Worm (Caenorhabditis elegans) whole organism, L4/young adult: Measurements from ENCODE around the gene srxa-4.

ENCODE experiments used
- dao-5 ChIP-seq: sonication (generic microtip); optimal IDR thresholded peaks from 2 replicates; lab custom pipeline; 2016; ENCODE audit warnings: missing genotype, missing genetic modification characterization, moderate library complexity, missing compliant biosample characterization
- him-1 ChIP-seq: sonication (generic microtip); optimal IDR thresholded peaks from 2 replicates; lab custom pipeline; 2016; ENCODE audit warnings: missing genotype, missing genetic modification reagents, missing genetic modification characterization, missing compliant biosample characterization

- TF ChIP-seq him-1 (tag; lab: Kevin White, UChicago) (no peak), dao-5 (tag; lab: Kevin White, UChicago) (no peak)
Measured at ce11 chrV:7399202-7399601, 21.1 kb upstream of the srxa-4 start, which contains the start of gene gst-41.
